Worm (Caenorhabditis elegans): Measurements from ENCODE around the gene zyg-1.

- no peak for TF ChIP-seq xnd-1 (tag; optimal IDR thresholded peaks at IDR 0.05)
- TF ChIP-seq F10E7.11 (tag; optimal IDR thresholded peaks at IDR 0.05), result no peak
- no peak for TF ChIP-seq T07F8.4 (tag; optimal IDR thresholded peaks at IDR 0.05)
- TF ChIP-seq somi-1 (GFP tag; optimal IDR thresholded peaks at IDR 0.05), result no peak
- no peak for TF ChIP-seq unc-130 (GFP tag; optimal IDR thresholded peaks at IDR 0.05)
- no peak for TF ChIP-seq atf-7 (tag; optimal IDR thresholded peaks at IDR 0.05)
- no peak for TF ChIP-seq mes-4 (tag; optimal IDR thresholded peaks at IDR 0.05)
- TF ChIP-seq lag-1 (GFP tag; IDR thresholded peaks at IDR 0.05), result no peak
Observed at ce11 chrII:5702611-5703192, 53.2 kb downstream of the zyg-1 start.

Measured in whole organism, young adult.